Worm (Caenorhabditis elegans) whole organism, L2 larva: Measurements from ENCODE around the gene F26D2.14.

ENCODE experiments used
- blmp-1 ChIP-seq: sonication (generic microtip); optimal IDR thresholded peaks from 2 replicates; lab custom pipeline; 2017; ENCODE audit warnings: missing genetic modification characterization, mild to moderate bottlenecking, missing compliant biosample characterization, antibody characterized with exemption, moderate library complexity; ENCODE audit not compliant: insufficient read depth
- ztf-11 ChIP-seq: sonication (generic microtip); optimal IDR thresholded peaks from 2 replicates; lab custom pipeline; 2017; ENCODE audit warnings: missing biosample characterization, missing genetic modification characterization

- TF ChIP-seq ztf-11: no peak
- TF ChIP-seq blmp-1 (tag; lab: Kevin White, UChicago): no peak
Observed at ce11 chrV:16410521-16410920, 25.1 kb upstream of the F26D2.14 start, which contains the start of gene srh-145.
